Worm (Caenorhabditis elegans) whole organism, mixed stage, embryonic: ENCODE data around the gene srj-52.

Source experiments
- ceh-43 ChIP-seq: fragments of 200-800 bp; sonication (Bioruptor generic); optimal IDR thresholded peaks from 2 replicates; lab custom pipeline; 2018; ENCODE audit warnings: mild to moderate bottlenecking, missing genetic modification characterization, moderate library complexity, missing compliant biosample characterization
- ces-1 ChIP-seq: fragments of 150-350 bp; optimal IDR thresholded peaks from 2 replicates; lab custom pipeline; 2014; ENCODE audit warnings: missing biosample characterization, missing genetic modification reagents, missing genetic modification characterization
- cnd-1 ChIP-seq: fragments of 200-800 bp; sonication (Bioruptor generic); optimal IDR thresholded peaks from 2 replicates; lab custom pipeline; 2018; ENCODE audit warnings: mild to moderate bottlenecking, missing genetic modification characterization, missing compliant biosample characterization
- elt-3 ChIP-seq: fragments of 150-350 bp; optimal IDR thresholded peaks from 2 replicates; lab custom pipeline; 2014; ENCODE audit warnings: missing biosample characterization, missing genetic modification characterization
- ham-2 ChIP-seq: fragments of 200-800 bp; sonication (Bioruptor generic); optimal IDR thresholded peaks from 2 replicates; lab custom pipeline; 2018; ENCODE audit warnings: mild to moderate bottlenecking, missing genetic modification characterization, missing compliant biosample characterization
- lin-13 ChIP-seq: fragments of 150-350 bp; optimal IDR thresholded peaks from 2 replicates; lab custom pipeline; 2014; ENCODE audit warnings: missing biosample characterization, missing genetic modification characterization
- lsy-2 ChIP-seq: fragments of 150-350 bp; optimal IDR thresholded peaks from 2 replicates; lab custom pipeline; 2014; ENCODE audit warnings: missing biosample characterization, missing genetic modification characterization
- mls-2 ChIP-seq: sonication (generic microtip); optimal IDR thresholded peaks from 2 replicates; lab custom pipeline; 2016; ENCODE audit warnings: mild to moderate bottlenecking, missing genetic modification characterization, moderate library complexity, missing compliant biosample characterization
- nhr-76 ChIP-seq: sonication (generic microtip); optimal IDR thresholded peaks from 2 replicates; lab custom pipeline; 2017; ENCODE audit warnings: missing biosample characterization, missing genetic modification characterization
- unc-39 ChIP-seq: fragments of 150-350 bp; optimal IDR thresholded peaks from 2 replicates; lab custom pipeline; 2014; ENCODE audit warnings: missing biosample characterization, missing genetic modification characterization
- unc-62 ChIP-seq: fragments of 150-350 bp; optimal IDR thresholded peaks from 2 replicates; lab custom pipeline; 2014; ENCODE audit warnings: missing biosample characterization, missing genetic modification reagents, missing genetic modification characterization

ce11 chrV:646888-647287 is 48.9 kb downstream of the srj-52 start, which contains the start of gene ugt-42:
- TF ChIP-seq ham-2 (GFP tag; lab: Kevin White, UChicago) (no peak), lsy-2 (tag; lab: Kevin White, UChicago) (no peak), nhr-76 (tag; lab: Kevin White, UChicago) (no peak), ceh-43 (GFP tag; lab: Kevin White, UChicago) (no peak), unc-39 (no peak), lin-13 (tag; lab: Kevin White, UChicago) (no peak), ces-1 (GFP tag; lab: Kevin White, UChicago) (no peak), unc-62 (GFP tag; lab: Kevin White, UChicago) (no peak), mls-2 (tag; lab: Kevin White, UChicago) (no peak), cnd-1 (tag; lab: Kevin White, UChicago) (no peak), elt-3 (tag; lab: Kevin White, UChicago) (no peak)
